Worm (Caenorhabditis elegans) whole organism, L2 larva: ENCODE results near the gene F38G1.3.

ENCODE experiments used
- C34F6.9 ChIP-seq: fragments of 150-350 bp; optimal IDR thresholded peaks from 2 replicates; lab custom pipeline; 2014; ENCODE audit warnings: missing biosample characterization, missing genetic modification characterization
- F13H6.1 ChIP-seq: sonication (generic microtip); optimal IDR thresholded peaks from 2 replicates; lab custom pipeline; 2016; ENCODE audit warnings: missing genetic modification characterization, missing compliant biosample characterization
- Y55F3AM.14 ChIP-seq: fragments of 200-800 bp; sonication (Bioruptor generic); optimal IDR thresholded peaks from 2 replicates; lab custom pipeline; 2018; ENCODE audit warnings: mild to moderate bottlenecking, missing genetic modification characterization, missing compliant biosample characterization
- ZK546.5 ChIP-seq: sonication (generic microtip); optimal IDR thresholded peaks from 2 replicates; lab custom pipeline; 2017; ENCODE audit warnings: missing biosample characterization, missing genetic modification characterization
- alr-1 ChIP-seq: fragments of 150-350 bp; optimal IDR thresholded peaks from 2 replicates; lab custom pipeline; 2014; ENCODE audit warnings: missing biosample characterization, missing genetic modification characterization
- aly-2 ChIP-seq: fragments of 150-350 bp; optimal IDR thresholded peaks from 2 replicates; lab custom pipeline; 2014; ENCODE audit warnings: missing biosample characterization, missing genetic modification characterization
- ama-1 ChIP-seq: fragments of 150-350 bp; optimal IDR thresholded peaks from 2 replicates; lab custom pipeline; 2018; ENCODE audit warnings: inconsistent platforms
- blmp-1 ChIP-seq: sonication (generic microtip); optimal IDR thresholded peaks from 2 replicates; lab custom pipeline; 2017; ENCODE audit warnings: missing genetic modification characterization, mild to moderate bottlenecking, missing compliant biosample characterization, antibody characterized with exemption, moderate library complexity; ENCODE audit not compliant: insufficient read depth
- ceh-82 ChIP-seq: fragments of 150-350 bp; optimal IDR thresholded peaks from 2 replicates; lab custom pipeline; 2014; ENCODE audit warnings: missing biosample characterization, missing genetic modification characterization
- crh-2 ChIP-seq: sonication (generic microtip); optimal IDR thresholded peaks from 2 replicates; lab custom pipeline; 2017; ENCODE audit warnings: missing biosample characterization, missing genetic modification characterization
- dmd-4 ChIP-seq: sonication (generic microtip); optimal IDR thresholded peaks from 2 replicates; lab custom pipeline; 2017; ENCODE audit warnings: missing biosample characterization, missing genetic modification characterization
- egl-27 ChIP-seq: sonication (generic microtip); optimal IDR thresholded peaks from 3 replicates; lab custom pipeline; 2017; ENCODE audit warnings: missing biosample characterization, missing genetic modification reagents, missing genetic modification characterization
- elt-1 ChIP-seq: fragments of 150-350 bp; optimal IDR thresholded peaks from 2 replicates; lab custom pipeline; 2014; ENCODE audit warnings: missing biosample characterization, missing genetic modification characterization
- elt-3 ChIP-seq: sonication (generic microtip); optimal IDR thresholded peaks from 2 replicates; lab custom pipeline; 2017; ENCODE audit warnings: missing biosample characterization, missing genetic modification characterization
- gmeb-1 ChIP-seq: fragments of 150-350 bp; optimal IDR thresholded peaks from 2 replicates; lab custom pipeline; 2014; ENCODE audit warnings: missing biosample characterization, missing genetic modification characterization
- lin-11 ChIP-seq: fragments of 150-350 bp; sonication (generic microtip); optimal IDR thresholded peaks from 2 replicates; lab custom pipeline; 2014; ENCODE audit warnings: missing biosample characterization, missing genetic modification characterization, inconsistent platforms, mixed read lengths
- lin-13 ChIP-seq: fragments of 150-350 bp; optimal IDR thresholded peaks from 2 replicates; lab custom pipeline; 2014; ENCODE audit warnings: missing biosample characterization, missing genetic modification reagents, missing genetic modification characterization
- mbf-1 ChIP-seq: sonication (generic microtip); optimal IDR thresholded peaks from 2 replicates; lab custom pipeline; 2017; ENCODE audit warnings: missing biosample characterization, missing genetic modification characterization
- mdl-1 ChIP-seq, 2 experiments: fragments of 150-350 bp in 1 of 2; sonication (generic microtip) in 1 of 2; optimal IDR thresholded peaks; 2 replicates each; lab custom pipeline; 2017; ENCODE audit warnings: missing biosample characterization in 2 of 2, missing genetic modification characterization in 2 of 2
- nhr-10 ChIP-seq: sonication (generic microtip); optimal IDR thresholded peaks from 2 replicates; lab custom pipeline; 2017; ENCODE audit warnings: missing biosample characterization, missing genetic modification characterization
- nhr-11 ChIP-seq: fragments of 150-350 bp; optimal IDR thresholded peaks from 2 replicates; lab custom pipeline; 2014; ENCODE audit warnings: missing biosample characterization, missing genetic modification characterization
- nhr-12 ChIP-seq: fragments of 150-350 bp; optimal IDR thresholded peaks from 2 replicates; lab custom pipeline; 2014; ENCODE audit warnings: missing biosample characterization, missing genetic modification characterization
- nhr-129 ChIP-seq: fragments of 150-350 bp; optimal IDR thresholded peaks from 2 replicates; lab custom pipeline; 2014; ENCODE audit warnings: missing biosample characterization, missing genetic modification characterization
- nhr-21 ChIP-seq: fragments of 150-350 bp; optimal IDR thresholded peaks from 2 replicates; lab custom pipeline; 2014; ENCODE audit warnings: missing biosample characterization, missing genetic modification characterization
- nhr-23 ChIP-seq: fragments of 150-350 bp; optimal IDR thresholded peaks from 2 replicates; lab custom pipeline; 2014; ENCODE audit warnings: missing biosample characterization, missing genetic modification reagents, missing genetic modification characterization
- nhr-25 ChIP-seq: fragments of 150-350 bp; sonication (generic microtip); optimal IDR thresholded peaks from 3 replicates; lab custom pipeline; 2014; ENCODE audit warnings: missing biosample characterization, missing genetic modification characterization
- nhr-6 ChIP-seq: fragments of 150-350 bp; optimal IDR thresholded peaks from 2 replicates; lab custom pipeline; 2014; ENCODE audit warnings: missing biosample characterization, missing genetic modification characterization
- nhr-77 ChIP-seq: fragments of 150-350 bp; optimal IDR thresholded peaks from 2 replicates; lab custom pipeline; 2014; ENCODE audit warnings: missing biosample characterization, missing genetic modification characterization
- peb-1 ChIP-seq: fragments of 150-350 bp; optimal IDR thresholded peaks from 2 replicates; lab custom pipeline; 2014; ENCODE audit warnings: missing biosample characterization, missing genetic modification characterization
- sem-4 ChIP-seq: fragments of 150-350 bp; optimal IDR thresholded peaks from 2 replicates; lab custom pipeline; 2014; ENCODE audit warnings: missing biosample characterization, missing genetic modification reagents, missing genetic modification characterization
- skn-1 ChIP-seq: sonication (generic microtip); optimal IDR thresholded peaks from 2 replicates; lab custom pipeline; 2017; ENCODE audit warnings: missing biosample characterization, missing genetic modification characterization
- sma-9 ChIP-seq, 2 experiments: fragments of 150-350 bp in 1 of 2; sonication (generic microtip) in 1 of 2; optimal IDR thresholded peaks; 2 replicates each; lab custom pipeline; 2014 to 2016; ENCODE audit warnings: missing genetic modification characterization in 2 of 2, mild to moderate bottlenecking in 1 of 2, missing biosample characterization in 1 of 2, missing compliant biosample characterization in 1 of 2, missing genetic modification reagents in 1 of 2, moderate library complexity in 1 of 2
- unc-39 ChIP-seq: fragments of 150-350 bp; optimal IDR thresholded peaks from 2 replicates; lab custom pipeline; 2014; ENCODE audit warnings: missing biosample characterization, missing genetic modification characterization
- unc-55 ChIP-seq: fragments of 150-350 bp; sonication (generic microtip); optimal IDR thresholded peaks from 3 replicates; lab custom pipeline; 2014; ENCODE audit warnings: missing biosample characterization, missing genetic modification reagents, missing genetic modification characterization
- ztf-1 ChIP-seq: fragments of 200-800 bp; sonication (Bioruptor generic); conservative IDR thresholded peaks from 2 replicates; pipeline ENCODE4 v1.3.6; 2022; ENCODE audit warnings: missing genetic modification characterization, missing compliant biosample characterization
- ztf-11 ChIP-seq: sonication (generic microtip); optimal IDR thresholded peaks from 2 replicates; lab custom pipeline; 2017; ENCODE audit warnings: missing biosample characterization, missing genetic modification characterization

The F38G1.3 gene

DNA sequence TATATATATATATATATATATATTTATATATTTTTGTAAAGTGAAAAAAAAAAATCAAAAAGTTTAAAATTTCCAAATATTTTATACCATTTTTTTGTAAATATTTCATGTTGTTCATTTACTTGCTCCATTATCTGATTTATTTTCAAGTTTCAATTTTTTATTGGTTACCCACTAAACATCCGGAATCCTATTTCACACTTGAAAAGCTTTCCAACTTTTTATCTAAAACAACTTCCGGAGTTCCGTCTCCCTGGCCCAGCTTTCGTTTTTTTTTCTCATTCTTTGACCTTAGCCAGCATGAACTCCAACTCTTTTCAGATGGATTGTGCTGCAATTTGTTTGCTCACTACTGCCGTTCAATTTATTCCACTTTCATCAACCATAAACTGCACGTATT lies at the start of gene F38G1.3:
F38G1.3 (plus strand) TSS at position 301 of the 400 bp plus-strand sequence.
- TF ChIP-seq elt-3 (tag; lab: Kevin White, UChicago) (no peak), unc-39 (tag; lab: Kevin White, UChicago) (no peak), C34F6.9 (tag; lab: Kevin White, UChicago) (no peak), ceh-82 (no peak), gmeb-1 (tag; lab: Kevin White, UChicago) (no peak), ztf-1 (GFP tag; lab: Robert Waterston, UW) (no peak), nhr-10 (tag; lab: Kevin White, UChicago) (no peak), alr-1 (tag; lab: Kevin White, UChicago) (no peak), nhr-77 (tag; lab: Kevin White, UChicago) (no peak), F13H6.1 (tag; lab: Kevin White, UChicago) (no peak), nhr-25 (no peak), lin-11 (no peak), ama-1 (lab: Kevin White, UChicago) (no peak), peb-1 (tag; lab: Kevin White, UChicago) (no peak), skn-1 (tag; lab: Kevin White, UChicago) (no peak), sma-9 (GFP tag; optimal IDR thresholded peaks at IDR 0.05; lab: Kevin White, UChicago) (no peak), sma-9 (tag; optimal IDR thresholded peaks at IDR 0.05; lab: Kevin White, UChicago) (no peak), ZK546.5 (tag; lab: Kevin White, UChicago) (no peak), ztf-11 (tag; lab: Kevin White, UChicago) (no peak)

DNA sequence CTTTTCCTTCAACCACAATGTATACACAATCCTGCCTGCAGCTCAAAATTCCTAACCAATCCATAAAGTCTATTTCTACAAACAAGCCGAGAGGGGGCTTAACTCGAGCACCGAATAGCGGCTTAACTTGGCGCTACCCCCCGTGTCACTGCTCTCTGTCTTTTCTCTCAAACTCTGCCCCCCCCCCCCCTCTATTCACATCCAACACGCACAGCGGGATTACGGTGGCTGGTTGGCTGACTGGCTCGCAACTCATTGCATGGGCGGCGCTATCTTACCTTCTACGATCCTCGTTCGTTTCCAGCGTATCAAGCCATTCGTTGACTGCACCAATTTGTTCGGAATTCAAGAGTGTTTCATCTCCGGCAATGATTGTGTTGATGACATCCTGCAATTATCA lies 44.8 kb upstream of the F38G1.3 start:
- TF ChIP-seq Y55F3AM.14 (GFP tag; lab: Kevin White, UChicago) (no peak), unc-39 (tag; lab: Kevin White, UChicago) (no peak), aly-2 (tag; lab: Kevin White, UChicago) (no peak), elt-1 (tag; lab: Kevin White, UChicago) (no peak), sma-9 (GFP tag; optimal IDR thresholded peaks at IDR 0.05; lab: Kevin White, UChicago) (no peak), sma-9 (tag; optimal IDR thresholded peaks at IDR 0.05; lab: Kevin White, UChicago) (no peak), nhr-11 (tag; lab: Kevin White, UChicago) (no peak), blmp-1 (tag; lab: Kevin White, UChicago) (no peak), gmeb-1 (tag; lab: Kevin White, UChicago) (no peak), elt-3 (tag; lab: Kevin White, UChicago) (no peak), C34F6.9 (tag; lab: Kevin White, UChicago) (no peak), mbf-1 (no peak), nhr-77 (tag; lab: Kevin White, UChicago) (no peak), lin-11 (no peak), peb-1 (tag; lab: Kevin White, UChicago) (no peak), lin-13 (GFP tag; lab: Kevin White, UChicago) (no peak), egl-27 (tag; lab: Kevin White, UChicago) (no peak), nhr-6 (tag; lab: Kevin White, UChicago) (no peak), nhr-12 (tag; lab: Kevin White, UChicago) (no peak)
- TF ChIP-seq, all 48 proteins: peak for 0

ce11 chrX:433029-433693 lies 43.2 kb upstream of the F38G1.3 start:
- TF ChIP-seq nhr-129 (peak; percentile 15), aly-2 (tag; lab: Kevin White, UChicago) (no peak), nhr-25 (peak; percentile 70), C34F6.9 (tag; lab: Kevin White, UChicago) (no peak), lin-13 (GFP tag; lab: Kevin White, UChicago) (no peak), nhr-77 (tag; lab: Kevin White, UChicago) (no peak), mdl-1 (tag; optimal IDR thresholded peaks at IDR 0.05; lab: Kevin White, UChicago) (no peak), unc-55 (no peak), nhr-12 (tag; lab: Kevin White, UChicago) (no peak), dmd-4 (tag; lab: Kevin White, UChicago) (no peak), F13H6.1 (tag; lab: Kevin White, UChicago) (no peak), crh-2 (tag; lab: Kevin White, UChicago) (no peak), sma-9 (GFP tag; optimal IDR thresholded peaks at IDR 0.05; lab: Kevin White, UChicago) (peak; percentile 35), sma-9 (tag; optimal IDR thresholded peaks at IDR 0.05; lab: Kevin White, UChicago) (no peak), ztf-1 (GFP tag; lab: Robert Waterston, UW) (no peak), nhr-21 (tag; lab: Kevin White, UChicago) (peak; percentile 7), nhr-11 (tag; lab: Kevin White, UChicago) (no peak), gmeb-1 (tag; lab: Kevin White, UChicago) (no peak), mbf-1 (no peak), lin-11 (no peak), nhr-6 (tag; lab: Kevin White, UChicago) (no peak), alr-1 (tag; lab: Kevin White, UChicago) (no peak), blmp-1 (tag; lab: Kevin White, UChicago) (peak; percentile 98), ceh-82 (no peak), sem-4 (tag; lab: Kevin White, UChicago) (peak; percentile 23), nhr-23 (tag; lab: Kevin White, UChicago) (no peak), ztf-11 (tag; lab: Kevin White, UChicago) (no peak), peb-1 (tag; lab: Kevin White, UChicago) (no peak), nhr-10 (tag; lab: Kevin White, UChicago) (no peak)
